Fruit fly (Drosophila melanogaster): ENCODE measurements around the gene CG10559.
A peak's percentile ranks its signal among the peaks of the same experiment; 100 is the strongest.

CG10559 gene

DNA sequence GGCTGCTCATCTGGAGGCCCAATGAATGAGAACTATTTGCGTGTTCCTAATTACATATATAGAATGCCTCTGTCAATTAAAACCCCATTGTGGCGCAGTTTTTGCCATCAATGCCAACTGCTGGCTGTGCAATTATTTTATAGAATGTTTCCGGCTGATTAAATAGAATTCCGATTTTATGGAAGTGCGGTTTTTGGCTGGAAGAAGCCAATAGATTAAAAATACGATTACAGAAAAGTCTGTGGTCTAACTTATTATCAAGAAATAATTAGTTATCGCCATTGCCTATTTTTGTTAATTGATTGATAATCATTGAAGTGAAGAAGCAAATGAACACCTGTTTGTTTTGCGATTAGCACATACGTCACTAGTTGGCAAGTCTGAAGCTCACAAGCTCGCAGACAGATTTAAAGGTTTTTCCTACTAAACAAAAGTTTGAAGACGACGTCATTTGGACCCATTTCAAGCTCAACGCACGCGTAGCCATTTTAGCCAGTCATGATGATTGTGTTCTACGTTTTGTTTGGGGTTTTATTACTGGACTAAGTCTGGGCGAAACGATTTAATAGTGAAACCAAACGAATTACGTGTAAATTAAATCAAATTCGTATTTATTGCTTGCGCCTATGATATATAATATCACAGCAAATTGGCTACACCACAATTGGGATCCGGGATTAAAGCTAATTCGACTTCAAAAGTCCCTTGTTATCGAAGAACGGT, 9.9 kb downstream of the CG10559 start:
- peak; percentile 47 for TF ChIP-seq noc (tag; optimal IDR thresholded peaks at IDR 0.05)

DNA sequence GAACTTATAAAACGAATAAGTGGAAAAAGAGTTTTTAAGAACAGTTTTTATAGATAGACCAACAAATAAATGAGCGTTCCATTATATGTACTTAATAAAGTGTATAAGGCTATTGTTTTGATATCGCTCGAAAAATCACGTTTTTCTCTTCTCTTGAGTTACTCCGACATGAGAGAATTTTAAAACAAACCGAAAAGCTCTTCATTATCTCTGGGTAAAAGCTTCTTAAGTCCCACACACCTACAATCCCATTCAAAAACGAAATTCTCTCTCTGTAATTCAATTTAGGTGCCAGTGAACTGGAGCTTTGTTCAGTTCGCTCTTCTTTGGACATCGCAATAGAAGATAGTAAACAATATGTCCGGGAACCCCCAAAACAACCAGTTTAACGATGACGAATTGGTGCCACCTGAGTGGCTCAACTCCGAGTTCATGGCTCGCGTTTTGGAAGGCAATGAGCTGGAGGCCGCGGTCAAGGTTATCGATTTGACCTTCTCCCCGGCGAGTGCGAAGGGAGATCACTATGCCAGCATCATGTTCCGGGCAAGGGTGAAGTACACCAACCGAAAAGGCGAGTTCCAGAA, 12.0 kb downstream of the CG10559 start, which contains the start of gene CG31436:
Gene CG31436 (plus strand): TSS at position 281 of the 584 bp plus-strand sequence.
- TF ChIP-seq noc (tag; optimal IDR thresholded peaks at IDR 0.05) = no peak

DNA sequence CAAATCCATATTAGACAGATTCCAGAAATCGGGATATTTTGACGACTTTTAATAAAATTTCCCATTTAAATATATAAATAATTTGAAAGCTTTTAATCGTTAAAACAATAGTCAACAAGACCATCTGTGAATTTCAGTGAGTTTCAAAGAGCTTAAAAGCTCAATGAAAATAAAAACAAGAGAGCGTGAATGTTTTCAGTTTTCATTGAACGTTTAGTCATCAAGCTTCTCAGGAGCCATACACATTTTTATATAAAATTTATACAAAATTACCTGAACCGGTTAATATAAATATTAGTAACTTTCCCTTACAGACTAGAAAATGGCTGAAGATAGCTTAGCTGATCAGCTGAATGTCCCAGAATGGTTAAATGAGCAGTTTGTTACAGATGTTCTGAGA, 13.7 kb downstream of the CG10559 start, which contains the start of gene CG31370:
Gene CG31370 (plus strand): TSS at position 226 of the 400 bp plus-strand sequence.
- TF ChIP-seq noc (tag; optimal IDR thresholded peaks at IDR 0.05) = no peak

DNA sequence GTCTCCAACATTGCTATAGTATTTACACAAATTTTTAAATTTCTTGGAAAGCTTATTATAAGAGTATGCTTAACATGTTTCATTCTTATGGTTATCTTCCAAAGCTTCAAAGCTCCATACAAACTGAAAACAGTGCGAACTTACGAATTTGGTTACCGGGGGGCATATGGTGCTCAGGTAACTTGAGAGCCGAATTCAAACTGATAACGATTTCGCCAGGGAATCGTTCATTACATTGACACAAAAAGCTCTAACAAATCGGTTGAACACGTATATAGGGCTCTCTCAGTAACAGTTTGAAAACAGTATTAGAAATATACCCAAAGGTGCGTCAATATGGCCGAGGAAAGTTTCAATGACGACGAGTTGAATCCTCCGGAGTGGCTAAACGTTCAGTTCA, 15.3 kb downstream of the CG10559 start, which contains the start of gene CG13659:
Gene CG13659 (plus strand): TSS at position 317 of the 400 bp plus-strand sequence.
- no peak for TF ChIP-seq noc (tag; optimal IDR thresholded peaks at IDR 0.05)

DNA sequence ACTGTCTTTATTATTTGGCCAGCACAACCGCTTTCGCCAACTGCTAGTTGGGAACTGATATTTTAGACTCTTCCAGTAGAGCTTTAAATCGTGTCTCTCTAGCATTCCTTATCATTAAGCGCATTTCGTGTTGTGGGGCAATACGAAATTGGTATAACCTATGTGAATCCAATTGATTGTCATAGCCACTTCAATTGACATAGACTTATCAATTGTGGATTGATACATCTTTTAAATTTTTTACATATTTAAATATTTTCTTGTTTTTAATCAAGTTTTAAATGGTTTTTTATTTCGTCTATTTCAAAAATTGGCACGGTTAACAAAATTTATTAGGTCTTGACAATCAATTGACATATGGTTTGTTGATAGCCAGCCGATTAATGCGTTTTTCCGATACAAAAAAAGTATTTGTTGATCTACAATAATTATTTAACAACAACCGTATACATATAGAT, 16.4 kb downstream of the CG10559 start, which contains the start of gene CG31288:
Gene CG31288 (minus strand): TSS at position 51 of the 458 bp plus-strand sequence.
- no peak for TF ChIP-seq noc (tag; optimal IDR thresholded peaks at IDR 0.05)

DNA sequence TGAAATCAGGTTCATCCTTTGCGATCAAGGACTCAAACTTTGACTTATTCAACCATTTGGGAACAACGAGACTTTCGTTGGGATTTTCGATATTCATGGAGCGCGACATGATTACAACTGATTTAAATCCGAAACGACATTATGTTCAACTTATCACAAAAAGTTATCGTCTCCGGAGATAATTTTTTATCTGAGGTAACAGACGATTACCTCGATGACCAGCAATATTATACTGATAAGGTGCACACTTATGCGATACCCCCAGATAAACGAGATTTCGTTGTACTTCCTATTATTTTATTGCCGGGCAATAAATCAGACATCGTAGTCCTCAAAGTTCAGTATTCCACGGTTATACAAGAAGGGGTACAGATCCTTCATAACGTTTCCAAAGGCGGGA, 18.2 kb downstream of the CG10559 start, which contains the start of gene CG31097:
Gene CG31097 (minus strand): TSS at position 101 of the 400 bp plus-strand sequence.
- TF ChIP-seq noc (tag; optimal IDR thresholded peaks at IDR 0.05) = no peak

DNA sequence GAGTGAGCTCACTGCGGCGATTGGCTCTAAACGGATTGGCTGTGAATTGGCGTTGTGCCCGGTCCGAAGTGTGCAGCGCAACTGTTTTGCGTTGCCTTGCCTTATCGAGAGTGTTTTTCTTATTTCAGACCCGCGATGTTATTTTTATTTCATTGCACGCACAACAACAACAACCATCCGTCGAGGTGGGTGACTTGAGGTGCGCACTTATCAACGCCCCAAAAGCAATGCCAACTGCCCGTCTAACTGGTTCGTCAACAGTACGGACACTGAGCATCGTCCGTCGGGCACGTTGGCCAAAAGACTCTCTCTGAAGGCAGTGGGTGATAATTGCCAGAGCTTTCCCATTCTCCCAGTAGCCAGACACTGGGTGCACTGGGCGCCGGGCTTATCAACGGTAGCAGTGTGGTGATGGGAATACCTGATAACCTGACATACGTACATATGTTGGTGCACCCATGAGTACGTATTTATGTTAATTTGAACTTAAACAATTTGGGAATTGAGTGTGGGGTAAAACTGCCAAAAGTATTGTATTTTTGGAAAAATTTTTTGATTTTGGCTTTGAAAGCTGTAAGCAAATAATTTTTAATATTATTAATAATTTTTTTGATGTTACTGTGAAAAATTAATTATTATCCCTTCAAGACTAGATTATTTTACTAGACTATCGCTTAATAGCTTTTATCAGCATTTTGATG, 20.4 kb downstream of the CG10559 start, which contains the start of gene CG31102:
Gene CG31102 (minus strand): TSS at position 275 of the 701 bp plus-strand sequence.
- TF ChIP-seq noc (tag; optimal IDR thresholded peaks at IDR 0.05) = peak; percentile 65

DNA sequence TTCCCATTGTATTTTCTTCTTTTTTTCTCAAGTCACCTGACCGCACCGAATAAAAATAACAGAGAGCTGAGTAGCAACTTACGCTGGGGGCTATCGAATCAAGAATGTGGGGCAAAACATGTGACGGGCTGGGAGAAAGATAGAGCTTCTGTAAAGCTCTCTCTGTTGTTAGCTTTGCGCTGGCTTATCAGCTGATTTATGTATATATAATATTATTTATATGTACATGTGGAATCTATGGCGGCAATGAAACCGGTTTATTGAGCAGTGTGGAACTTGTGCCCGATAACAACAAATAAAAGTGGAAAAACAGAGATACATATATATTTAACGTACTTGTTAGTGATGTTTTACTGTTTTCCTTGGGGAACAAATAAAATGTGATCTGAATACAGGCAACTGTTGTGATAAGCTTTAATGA, 23.0 kb downstream of the CG10559 start, which contains the start of gene CG31098:
Gene CG31098 (minus strand): TSS at position 114 of the 421 bp plus-strand sequence.
- TF ChIP-seq noc (tag; optimal IDR thresholded peaks at IDR 0.05) = peak; percentile 59

DNA sequence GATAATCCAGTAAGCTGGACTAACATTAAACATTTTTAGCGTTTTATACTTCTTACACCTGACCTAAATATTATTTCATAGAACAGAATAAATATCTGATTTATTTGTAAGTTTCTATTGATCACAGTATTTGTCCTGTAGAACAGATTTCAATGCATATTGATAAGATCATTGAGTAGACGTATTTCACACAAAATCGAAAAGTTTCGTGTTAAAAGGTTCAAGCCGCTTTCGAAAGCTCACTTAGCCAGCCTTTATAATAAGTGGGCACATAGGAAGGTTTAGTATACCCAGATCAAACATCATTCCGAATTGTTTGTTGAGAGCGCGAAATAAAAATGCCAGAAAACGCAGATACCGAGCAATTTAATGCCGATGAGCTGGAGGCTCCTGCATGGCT, 26.3 kb downstream of the CG10559 start, which contains the start of gene CG11893:
Gene CG11893 (plus strand): TSS at position 301 of the 400 bp plus-strand sequence.
- TF ChIP-seq noc (tag; optimal IDR thresholded peaks at IDR 0.05) = no peak

DNA sequence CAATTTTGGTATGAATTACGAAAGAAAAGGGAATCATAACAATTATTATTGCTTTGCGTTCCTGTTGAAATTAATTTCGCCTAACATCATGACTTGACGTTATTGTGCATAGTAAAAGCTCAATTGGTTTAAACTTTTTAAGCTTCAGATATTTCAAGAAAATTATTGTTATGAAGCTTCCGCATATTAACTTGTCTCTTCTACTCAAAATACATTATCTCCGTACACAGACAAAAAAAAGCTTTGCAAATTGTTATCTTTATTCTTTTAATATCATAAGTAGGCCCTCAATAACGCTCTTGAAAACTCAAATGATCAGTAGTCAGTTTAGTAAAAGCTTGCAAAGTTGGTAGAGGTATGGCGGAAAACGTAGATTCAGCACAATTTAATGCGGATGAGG, 28.8 kb downstream of the CG10559 start, which contains the start of gene CG13658:
Gene CG13658 (plus strand): TSS at position 347 of the 400 bp plus-strand sequence.
- TF ChIP-seq noc (tag; optimal IDR thresholded peaks at IDR 0.05) = no peak

DNA sequence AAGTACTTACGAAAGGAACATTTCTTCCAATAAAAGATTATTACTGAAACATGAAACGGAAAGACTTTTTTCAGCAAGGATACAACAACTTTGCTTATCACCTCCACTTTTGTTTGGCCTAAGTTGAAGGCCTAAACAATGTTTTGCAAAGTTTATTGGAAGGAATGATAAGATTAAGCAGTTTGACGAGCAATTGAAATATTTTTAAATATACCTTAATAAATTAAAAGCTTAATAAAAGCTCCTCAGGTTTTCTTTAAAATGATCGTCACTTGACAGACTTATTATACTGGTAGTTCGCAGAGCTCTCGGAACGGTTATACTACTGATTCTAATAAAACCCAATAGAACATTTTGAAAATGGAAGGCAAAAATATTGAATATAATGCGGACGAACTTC, 30.7 kb downstream of the CG10559 start, which contains the start of gene CG31104:
Gene CG31104 (plus strand): TSS at position 301 of the 400 bp plus-strand sequence.
- no peak for TF ChIP-seq noc (tag; optimal IDR thresholded peaks at IDR 0.05)

DNA sequence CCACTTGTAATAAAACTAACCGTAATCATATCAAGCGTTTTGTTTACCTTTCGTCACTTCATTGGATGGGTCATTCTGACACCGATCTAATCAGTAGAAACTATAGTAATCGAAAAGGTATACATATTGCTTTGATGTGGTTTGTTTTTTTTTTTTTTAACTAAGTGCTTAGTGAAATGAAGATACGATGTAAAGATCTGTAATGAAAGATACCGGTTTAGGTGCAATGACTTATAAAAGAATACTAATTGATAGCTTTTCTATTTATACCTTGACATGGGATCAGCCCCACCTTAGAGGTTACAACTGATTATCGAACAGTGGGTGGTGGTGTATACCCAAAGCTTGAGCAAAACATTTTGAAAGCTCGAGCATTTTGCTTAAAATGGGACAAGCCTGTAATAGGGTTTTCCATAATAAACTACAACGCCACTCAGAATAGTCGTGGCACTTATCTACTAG, 32.7 kb downstream of the CG10559 start, which contains the start of gene CG31300:
Gene CG31300 (plus strand): TSS at position 412 of the 462 bp plus-strand sequence.
- no peak for TF ChIP-seq noc (tag; optimal IDR thresholded peaks at IDR 0.05)

DNA sequence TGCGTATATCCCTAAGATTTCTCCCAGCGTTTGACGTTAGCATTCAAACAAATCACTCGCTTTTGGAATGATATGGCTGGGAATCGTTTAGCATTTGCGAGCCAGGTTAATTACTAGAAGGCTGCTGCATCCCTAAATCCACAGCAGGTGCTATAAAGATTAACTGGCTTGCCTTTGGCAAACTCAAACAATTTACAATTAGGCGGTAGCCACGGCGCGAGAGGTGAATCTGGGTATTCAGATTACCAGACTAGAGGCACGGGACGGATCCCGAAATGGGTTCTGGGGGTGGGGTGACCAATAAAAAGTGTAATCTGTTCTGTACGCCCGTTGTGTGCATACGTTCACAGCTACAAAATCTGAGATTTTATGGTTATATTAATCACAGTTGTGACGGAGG, 34.8 kb downstream of the CG10559 start, which contains the start of gene CG11892:
Gene CG11892 (plus strand): TSS at position 384 of the 400 bp plus-strand sequence.
- TF ChIP-seq noc (tag; optimal IDR thresholded peaks at IDR 0.05) = peak; percentile 84

DNA sequence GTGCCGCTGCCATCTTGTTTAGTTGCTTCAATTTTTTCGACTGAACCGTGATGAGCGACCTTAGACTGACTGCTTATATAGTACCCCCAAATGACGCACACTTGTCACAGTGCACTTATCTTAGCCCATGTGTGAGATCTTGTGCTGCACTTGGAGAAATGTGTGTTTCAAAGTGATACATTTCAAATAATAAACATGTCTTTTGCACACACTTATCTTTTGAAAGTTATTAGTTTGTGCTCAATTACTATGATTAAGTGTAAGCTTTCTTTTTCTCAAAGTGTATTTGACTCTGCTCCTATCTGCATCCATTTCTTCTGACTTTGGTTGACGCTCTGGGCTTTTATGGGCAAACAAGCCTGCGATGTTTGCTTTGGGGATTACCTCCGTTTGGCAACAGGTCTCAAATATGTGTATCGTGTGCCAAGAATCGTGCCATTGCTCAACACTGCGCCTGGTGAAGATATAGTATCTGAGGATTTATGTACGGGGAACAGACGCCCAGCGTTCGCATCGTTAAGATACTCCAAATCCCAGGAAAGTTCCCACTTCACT, 36.0 kb downstream of the CG10559 start, which contains the start of gene CG10514:
Gene CG10514 (minus strand): TSS at position 51 of the 555 bp plus-strand sequence.
- TF ChIP-seq noc (tag; optimal IDR thresholded peaks at IDR 0.05) = peak; percentile 65

DNA sequence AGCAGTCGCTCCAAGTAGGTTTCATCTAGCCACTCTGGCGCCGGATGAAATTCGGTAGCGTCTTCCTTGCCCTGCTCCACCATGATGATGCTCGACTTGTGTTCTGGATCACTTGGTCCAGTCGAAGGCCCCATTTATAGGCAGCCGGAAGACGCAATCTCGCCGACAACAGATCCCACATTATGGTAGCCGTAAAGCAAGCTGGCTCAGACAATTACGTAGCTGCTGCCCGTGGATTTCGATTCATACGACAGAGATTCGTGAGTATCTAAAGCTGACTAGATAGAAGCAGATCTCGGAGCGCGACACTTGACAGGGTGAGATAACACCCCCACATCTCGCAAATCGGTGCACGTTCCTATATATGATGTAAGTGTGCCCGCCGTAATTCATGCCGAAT, 38.8 kb downstream of the CG10559 start, which contains the start of gene CG10513:
Gene CG10513 (minus strand): TSS at position 101 of the 400 bp plus-strand sequence.
- no peak for TF ChIP-seq noc (tag; optimal IDR thresholded peaks at IDR 0.05)
